Fruit fly (Drosophila melanogaster) whole organism, embryonic: ENCODE measurements around the gene Gga.
A peak's percentile ranks its signal among the peaks of the same experiment; 100 is the strongest.

Source experiments
- Ada2b ChIP-seq: fragments of 200-800 bp; sonication (Bioruptor generic); IDR thresholded peaks from 2 replicates; pipeline ENCODE4 v1.3.6; 2022; ENCODE audit warnings: missing biosample characterization, missing genetic modification characterization
- Asciz ChIP-seq: fragments of 200-800 bp; sonication (Bioruptor generic); optimal IDR thresholded peaks from 2 replicates; lab custom pipeline; 2017; ENCODE audit warnings: missing biosample characterization, mild to moderate bottlenecking, missing genetic modification characterization, missing genetic modification reagents
- B-H2 ChIP-seq: fragments of 200-800 bp; sonication (Bioruptor generic); optimal IDR thresholded peaks from 2 replicates; lab custom pipeline; 2018; ENCODE audit warnings: missing biosample characterization, mild to moderate bottlenecking, missing genetic modification characterization
- Bdp1 ChIP-seq: fragments of 200-800 bp; sonication (Bioruptor generic); optimal IDR thresholded peaks from 3 replicates; lab custom pipeline; 2016; ENCODE audit warnings: missing biosample characterization, missing genetic modification characterization
- Bgb ChIP-seq: fragments of 200-800 bp; sonication (Bioruptor generic); IDR thresholded peaks from 2 replicates; pipeline ENCODE4 v1.3.6; 2022; ENCODE audit warnings: missing biosample characterization, missing genetic modification characterization; ENCODE audit not compliant: partially characterized antibody
- CG11456 ChIP-seq: fragments of 200-800 bp; sonication (Bioruptor generic); IDR thresholded peaks from 3 replicates; pipeline ENCODE4 v1.3.6; 2022; ENCODE audit warnings: missing biosample characterization, missing genetic modification characterization
- CG11504 ChIP-seq: fragments of 200-800 bp; sonication (Bioruptor generic); optimal IDR thresholded peaks from 3 replicates; lab custom pipeline; 2019; ENCODE audit warnings: missing biosample characterization, mild to moderate bottlenecking, missing genetic modification characterization, moderate library complexity
- CG14441 ChIP-seq: fragments of 200-800 bp; sonication (Bioruptor generic); IDR thresholded peaks from 2 replicates; pipeline ENCODE4 v1.3.6; 2022; ENCODE audit warnings: missing biosample characterization, missing genetic modification characterization
- CG14860 ChIP-seq: fragments of 200-800 bp; sonication (Bioruptor generic); IDR thresholded peaks from 3 replicates; pipeline ENCODE4 v1.3.6; 2022; ENCODE audit warnings: missing biosample characterization, missing genetic modification characterization; ENCODE audit not compliant: partially characterized antibody
- CG15601 ChIP-seq: fragments of 200-800 bp; sonication (Bioruptor generic); optimal IDR thresholded peaks from 3 replicates; lab custom pipeline; 2019; ENCODE audit warnings: missing biosample characterization, mild to moderate bottlenecking, missing genetic modification characterization, moderate library complexity
- CG1603 ChIP-seq: fragments of 200-800 bp; sonication (Bioruptor generic); optimal IDR thresholded peaks from 2 replicates; lab custom pipeline; 2019; ENCODE audit warnings: missing biosample characterization, mild to moderate bottlenecking, missing genetic modification characterization, moderate library complexity
- CG16863 ChIP-seq: fragments of 200-800 bp; sonication (Bioruptor generic); optimal IDR thresholded peaks from 3 replicates; lab custom pipeline; 2016; ENCODE audit warnings: missing biosample characterization, missing genetic modification characterization
- CG17361 ChIP-seq: fragments of 200-800 bp; sonication (Bioruptor generic); IDR thresholded peaks from 3 replicates; pipeline ENCODE4 v1.3.6; 2022; ENCODE audit warnings: missing biosample characterization, missing genetic modification characterization
- CG18011 ChIP-seq: fragments of 200-800 bp; sonication (Bioruptor generic); optimal IDR thresholded peaks from 2 replicates; lab custom pipeline; 2017; ENCODE audit warnings: missing biosample characterization, missing genetic modification characterization, mild to moderate bottlenecking, moderate library complexity, missing genotype
- CG18619 ChIP-seq: fragments of 200-800 bp; sonication (Bioruptor generic); optimal IDR thresholded peaks from 3 replicates; lab custom pipeline; 2017; ENCODE audit warnings: missing biosample characterization, mild to moderate bottlenecking, missing genetic modification characterization
- CG34376 ChIP-seq: fragments of 200-800 bp; sonication (Bioruptor generic); optimal IDR thresholded peaks from 2 replicates; lab custom pipeline; 2018; ENCODE audit warnings: missing biosample characterization, mild to moderate bottlenecking, missing genetic modification characterization
- CG3726 ChIP-seq: fragments of 200-800 bp; sonication (Bioruptor generic); IDR thresholded peaks from 3 replicates; pipeline ENCODE4, ENCODE4 v1.3.6; 2022; ENCODE audit warnings: missing biosample characterization, missing genetic modification characterization
- CG3847 ChIP-seq: fragments of 200-800 bp; sonication (Bioruptor generic); IDR thresholded peaks from 2 replicates; pipeline ENCODE4 v1.3.6; 2022; ENCODE audit warnings: missing biosample characterization, missing genetic modification characterization
- CG4282 ChIP-seq: fragments of 200-800 bp; sonication (Bioruptor generic); optimal IDR thresholded peaks from 2 replicates; lab custom pipeline; 2016; ENCODE audit warnings: missing biosample characterization, missing genetic modification characterization
- CG43689 ChIP-seq: fragments of 200-800 bp; sonication (Bioruptor generic); IDR thresholded peaks from 2 replicates; pipeline ENCODE4 v1.3.6; 2022; ENCODE audit warnings: missing biosample characterization, missing genetic modification characterization
- CG4404 ChIP-seq: fragments of 200-800 bp; sonication (Bioruptor generic); IDR thresholded peaks from 2 replicates; pipeline ENCODE4 v1.3.6; 2022; ENCODE audit warnings: missing biosample characterization, missing genetic modification characterization
- CG4617 ChIP-seq: fragments of 200-800 bp; sonication (Bioruptor generic); optimal IDR thresholded peaks from 3 replicates; lab custom pipeline; 2016; ENCODE audit warnings: missing biosample characterization, missing genetic modification characterization, borderline replicate concordance
- CG4707 ChIP-seq: fragments of 200-800 bp; sonication (Bioruptor generic); optimal IDR thresholded peaks from 2 replicates; lab custom pipeline; 2018; ENCODE audit warnings: missing biosample characterization, mild to moderate bottlenecking, missing genetic modification characterization, moderate library complexity
- CG6689 ChIP-seq: fragments of 200-800 bp; sonication (Bioruptor generic); IDR thresholded peaks from 2 replicates; pipeline ENCODE4 v1.3.6; 2022; ENCODE audit warnings: missing biosample characterization, missing genetic modification characterization
- CG7839 ChIP-seq: fragments of 200-800 bp; sonication (Bioruptor generic); optimal IDR thresholded peaks from 3 replicates; lab custom pipeline; 2018; ENCODE audit warnings: missing biosample characterization, mild to moderate bottlenecking, missing genetic modification characterization, moderate library complexity
- CoRest ChIP-seq: fragments of 200-800 bp; sonication (Bioruptor generic); optimal IDR thresholded peaks from 3 replicates; lab custom pipeline; 2018; ENCODE audit warnings: missing biosample characterization, mild to moderate bottlenecking, missing genetic modification characterization, moderate library complexity
- CrebB ChIP-seq: fragments of 200-800 bp; sonication (Bioruptor generic); optimal IDR thresholded peaks from 3 replicates; lab custom pipeline; 2018; ENCODE audit warnings: missing biosample characterization, mild to moderate bottlenecking, missing genetic modification characterization
- D ChIP-seq, 2 experiments: fragments of 200-800 bp in 1 of 2; fragments of >200 bp in 1 of 2; sonication (Bioruptor generic) in 1 of 2; optimal IDR thresholded peaks; 2 replicates in 1 of 2; 3 replicates in 1 of 2; lab custom pipeline; 2017; ENCODE audit warnings: mild to moderate bottlenecking in 1 of 2, missing biosample characterization in 1 of 2, missing genetic modification characterization in 1 of 2, missing genetic modification reagents in 1 of 2
- E2f1 ChIP-seq: fragments of 200-800 bp; sonication (Bioruptor generic); IDR thresholded peaks from 2 replicates; pipeline ENCODE4 v1.3.6; 2022; ENCODE audit warnings: missing biosample characterization, missing genetic modification characterization
- Fer2 ChIP-seq: fragments of 200-800 bp; sonication (Bioruptor generic); optimal IDR thresholded peaks from 2 replicates; lab custom pipeline; 2018; ENCODE audit warnings: missing biosample characterization, mild to moderate bottlenecking, missing genetic modification characterization, moderate library complexity
- Hey ChIP-seq: fragments of 200-800 bp; sonication (Bioruptor generic); optimal IDR thresholded peaks from 3 replicates; lab custom pipeline; 2018; ENCODE audit warnings: missing biosample characterization, mild to moderate bottlenecking, missing genetic modification characterization
- Hr39 ChIP-seq: fragments of >200 bp; optimal IDR thresholded peaks from 2 replicates; lab custom pipeline; 2017
- Pdp1 ChIP-seq, 2 experiments: fragments of 200-800 bp; sonication (Bioruptor generic); optimal IDR thresholded peaks; 3 replicates each; lab custom pipeline; 2016; ENCODE audit warnings: missing biosample characterization in 2 of 2, missing genetic modification characterization in 2 of 2, mild to moderate bottlenecking in 1 of 2, moderate library complexity in 1 of 2
- Ravus ChIP-seq: fragments of 200-800 bp; sonication (Bioruptor generic); IDR thresholded peaks from 2 replicates; pipeline ENCODE4 v1.3.6; 2022; ENCODE audit warnings: missing biosample characterization, missing genetic modification characterization
- dimm ChIP-seq: fragments of 200-800 bp; sonication (Bioruptor generic); IDR thresholded peaks from 2 replicates; pipeline ENCODE4 v1.3.6; 2022; ENCODE audit warnings: missing biosample characterization, missing genetic modification characterization
- ftz-f1 ChIP-seq: fragments of 200-800 bp; sonication (Bioruptor generic); optimal IDR thresholded peaks from 2 replicates; lab custom pipeline; 2016; ENCODE audit warnings: missing biosample characterization, missing genetic modification characterization
- gfzf ChIP-seq: fragments of 200-800 bp; sonication (Bioruptor generic); optimal IDR thresholded peaks from 2 replicates; lab custom pipeline; 2016; ENCODE audit warnings: missing biosample characterization, mild to moderate bottlenecking, missing genetic modification characterization, moderate library complexity
- hbn ChIP-seq: fragments of 200-800 bp; sonication (Bioruptor generic); IDR thresholded peaks from 2 replicates; pipeline ENCODE4 v1.3.6; 2022; ENCODE audit warnings: missing biosample characterization, missing genetic modification characterization; ENCODE audit not compliant: partially characterized antibody
- insv ChIP-seq, 2 experiments: fragments of 200-800 bp; sonication (Bioruptor generic); optimal IDR thresholded peaks; 3 replicates each; lab custom pipeline; 2016 to 2018; ENCODE audit warnings: missing biosample characterization in 2 of 2, missing genetic modification characterization in 2 of 2
- inv ChIP-seq: fragments of 200-800 bp; sonication (Bioruptor generic); IDR thresholded peaks from 2 replicates; pipeline ENCODE4 v1.3.6; 2022; ENCODE audit warnings: missing biosample characterization, missing genetic modification characterization; ENCODE audit not compliant: partially characterized antibody
- klu ChIP-seq: fragments of 200-800 bp; sonication (Bioruptor generic); IDR thresholded peaks from 2 replicates; pipeline ENCODE4 v1.3.6; 2022; ENCODE audit warnings: missing biosample characterization, missing genetic modification characterization
- lmd ChIP-seq: fragments of 200-800 bp; sonication (Bioruptor generic); IDR thresholded peaks from 2 replicates; pipeline ENCODE4 v1.3.6; 2022; ENCODE audit warnings: missing biosample characterization, missing genetic modification characterization
- nerfin-1 ChIP-seq: fragments of 200-800 bp; sonication (Bioruptor generic); optimal IDR thresholded peaks from 3 replicates; lab custom pipeline; 2019; ENCODE audit warnings: missing biosample characterization, mild to moderate bottlenecking, missing genetic modification characterization, moderate library complexity
- prd ChIP-seq, 3 experiments: fragments of >200 bp in 2 of 3; fragments of 200-800 bp in 1 of 3; sonication (Bioruptor generic) in 1 of 3; optimal IDR thresholded peaks in 2 of 3; IDR thresholded peaks in 1 of 3; 2 replicates in 2 of 3; 3 replicates in 1 of 3; pipeline versions ENCODE4 v1.3.6 to Lab custom; 2017 to 2022; ENCODE audit warnings: missing biosample characterization in 1 of 3, missing genetic modification characterization in 1 of 3
- scrt ChIP-seq: fragments of 200-800 bp; sonication (Bioruptor generic); optimal IDR thresholded peaks from 2 replicates; lab custom pipeline; 2018; ENCODE audit warnings: missing biosample characterization, mild to moderate bottlenecking, missing genetic modification characterization, moderate library complexity
- sens ChIP-seq: fragments of 200-800 bp; sonication (Bioruptor generic); peaks from one replicate; lab custom pipeline; 2016; ENCODE audit warnings: missing biosample characterization, missing genetic modification characterization
- toy ChIP-seq: fragments of 200-800 bp; sonication (Bioruptor generic); IDR thresholded peaks from 2 replicates; pipeline ENCODE4 v1.3.6; 2022; ENCODE audit warnings: missing biosample characterization, missing genetic modification characterization
- vvl ChIP-seq: fragments of 200-800 bp; sonication (Bioruptor generic); IDR thresholded peaks from 2 replicates; pipeline ENCODE4 v1.3.6; 2022; ENCODE audit warnings: missing biosample characterization, missing genetic modification characterization
- wdn ChIP-seq: fragments of 200-800 bp; sonication (Bioruptor generic); IDR thresholded peaks from 2 replicates; pipeline ENCODE4 v1.3.6; 2022; ENCODE audit warnings: missing biosample characterization, missing genetic modification characterization
- zen2 ChIP-seq: fragments of 200-800 bp; sonication (Bioruptor generic); IDR thresholded peaks from 3 replicates; pipeline ENCODE4 v1.3.6; 2022; ENCODE audit warnings: missing biosample characterization, missing genetic modification characterization; ENCODE audit not compliant: partially characterized antibody

Gga gene

DNA sequence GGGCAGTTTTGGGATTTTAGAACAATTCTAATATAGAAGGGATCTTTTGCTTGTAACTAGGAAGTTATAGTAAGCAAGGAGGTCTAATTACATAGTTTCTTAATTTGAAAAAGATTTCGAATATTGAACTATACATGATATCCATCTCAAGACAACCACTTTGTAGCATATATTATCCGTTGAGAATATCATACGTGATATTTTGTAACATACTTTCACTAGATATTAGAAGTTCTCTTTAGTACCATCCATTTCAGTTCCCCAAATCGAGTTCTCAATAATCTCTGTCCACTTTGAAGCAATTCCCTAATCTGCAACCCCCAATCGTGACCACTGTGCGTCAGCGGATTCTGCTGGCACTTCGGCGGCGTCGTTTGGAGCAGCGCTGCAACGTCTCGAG, 14.6 kb downstream of the Gga start (continued):
- TF ChIP-seq lmd (GFP tag; lab: Robert Waterston, UW): 0 out of 2 replicates have a peak, but pooled peaks have one; percentile 15
- TF ChIP-seq CG3726 (GFP tag; lab: Robert Waterston, UW): no peak
- TF ChIP-seq CG43689: no peak
- no peak for TF ChIP-seq D (optimal IDR thresholded peaks at IDR 0.05; lab: Kevin White, UChicago)
- peak; percentile 50 for TF ChIP-seq D (GFP tag; optimal IDR thresholded peaks at IDR 0.05; lab: Kevin White, UChicago)
- TF ChIP-seq CG15601: peak; percentile 11
- TF ChIP-seq CG4707: peak; percentile 57
- TF ChIP-seq B-H2 (GFP tag; lab: Kevin White, UChicago): no peak
- no peak for TF ChIP-seq Bdp1 (GFP tag; lab: Kevin White, UChicago)
- TF ChIP-seq nerfin-1 (tag; lab: Kevin White, UChicago): peak; percentile 4
- no peak for TF ChIP-seq toy (GFP tag; lab: Robert Waterston, UW)
- no peak for TF ChIP-seq vvl
- TF ChIP-seq insv (GFP tag; optimal IDR thresholded peaks at IDR 0.05; lab: Kevin White, UChicago): no peak
- TF ChIP-seq Hey (tag; lab: Kevin White, UChicago): no peak
- TF ChIP-seq Ravus (GFP tag; lab: Robert Waterston, UW): no peak
- TF ChIP-seq ftz-f1 (GFP tag; lab: Kevin White, UChicago): no peak
- no peak for TF ChIP-seq Fer2 (tag; lab: Kevin White, UChicago)
- TF ChIP-seq klu: no peak
- TF ChIP-seq CrebB (tag; lab: Kevin White, UChicago): no peak
- TF ChIP-seq Pdp1 (GFP tag; optimal IDR thresholded peaks at IDR 0.05; lab: Kevin White, UChicago): peak in 1 of 2 experiments; percentile 16
- TF ChIP-seq CG18011 (GFP tag; lab: Kevin White, UChicago): no peak
- TF ChIP-seq CG1603: no peak
- no peak for TF ChIP-seq CG3847 (GFP tag; lab: Robert Waterston, UW)
- no peak for TF ChIP-seq E2f1 (GFP tag; lab: Robert Waterston, UW)
- no peak for TF ChIP-seq Hr39 (lab: Kevin White, UChicago)
- TF ChIP-seq Bgb: no peak
- no peak for TF ChIP-seq zen2 (GFP tag; lab: Robert Waterston, UW)
- TF ChIP-seq CoRest (tag; lab: Kevin White, UChicago): peak; percentile 1
- no peak for TF ChIP-seq dimm (GFP tag; lab: Robert Waterston, UW)
- TF ChIP-seq hbn: no peak
- TF ChIP-seq prd (optimal IDR thresholded peaks at IDR 0.05; lab: Kevin White, UChicago): no peak
- no peak for TF ChIP-seq prd (GFP tag; IDR thresholded peaks at IDR 0.05; lab: Robert Waterston, UW)
- peak; percentile 70; the same call in 2 of the 3 replicates for TF ChIP-seq CG17361
- no peak for TF ChIP-seq CG4617 (GFP tag; lab: Kevin White, UChicago)
- TF ChIP-seq sens (GFP tag; lab: Kevin White, UChicago): peak; percentile 87
- no peak for TF ChIP-seq Asciz (GFP tag; lab: Kevin White, UChicago)
- TF ChIP-seq Ada2b (GFP tag; lab: Robert Waterston, UW): no peak
- TF ChIP-seq CG14860: no peak
- TF ChIP-seq CG11504 (tag; lab: Kevin White, UChicago): no peak
- no peak for TF ChIP-seq CG11456
- TF ChIP-seq CG16863 (GFP tag; lab: Kevin White, UChicago): no peak
- peak; percentile 38 for TF ChIP-seq CG7839 (tag; lab: Kevin White, UChicago)
- no peak for TF ChIP-seq CG18619 (GFP tag; lab: Kevin White, UChicago)
- TF ChIP-seq CG14441 (GFP tag; lab: Robert Waterston, UW): no peak
- no peak for TF ChIP-seq wdn
- no peak for TF ChIP-seq scrt (GFP tag; lab: Kevin White, UChicago)
- TF ChIP-seq inv (GFP tag; lab: Robert Waterston, UW): no peak
- no peak for TF ChIP-seq CG4404
- no peak for TF ChIP-seq CG4282
- TF ChIP-seq gfzf (GFP tag; lab: Kevin White, UChicago): no peak
- no peak for TF ChIP-seq CG34376 (GFP tag; lab: Kevin White, UChicago)
- no peak for TF ChIP-seq CG6689 (GFP tag; lab: Robert Waterston, UW)
